Worm (Caenorhabditis elegans) whole organism, L1 larva: Measurements from ENCODE around the gene fipr-7.

Experiments
- blmp-1 ChIP-seq: fragments of 150-350 bp; optimal IDR thresholded peaks from 2 replicates; lab custom pipeline; 2014; ENCODE audit warnings: missing biosample characterization, missing genetic modification characterization
- elt-3 ChIP-seq, 6 experiments: fragments of 150-350 bp in 1 of 6; sonication (generic microtip); optimal IDR thresholded peaks; 2 replicates each; lab custom pipeline; 2017 to 2018; ENCODE audit warnings: missing biosample characterization in 6 of 6, missing genetic modification characterization in 6 of 6, inconsistent platforms in 1 of 6
- nhr-28 ChIP-seq: fragments of 150-350 bp; optimal IDR thresholded peaks from 2 replicates; lab custom pipeline; 2014; ENCODE audit warnings: missing biosample characterization, missing genetic modification characterization
- rnt-1 ChIP-seq: sonication (generic microtip); optimal IDR thresholded peaks from 2 replicates; lab custom pipeline; 2016; ENCODE audit warnings: mild to moderate bottlenecking, missing genetic modification characterization, moderate library complexity, missing compliant biosample characterization
- skn-1 ChIP-seq: fragments of 150-350 bp; optimal IDR thresholded peaks from 2 replicates; lab custom pipeline; 2014; ENCODE audit warnings: missing biosample characterization, missing genetic modification characterization
- zag-1 ChIP-seq: fragments of 150-350 bp; optimal IDR thresholded peaks from 2 replicates; lab custom pipeline; 2014; ENCODE audit warnings: missing biosample characterization, missing genetic modification characterization

DNA sequence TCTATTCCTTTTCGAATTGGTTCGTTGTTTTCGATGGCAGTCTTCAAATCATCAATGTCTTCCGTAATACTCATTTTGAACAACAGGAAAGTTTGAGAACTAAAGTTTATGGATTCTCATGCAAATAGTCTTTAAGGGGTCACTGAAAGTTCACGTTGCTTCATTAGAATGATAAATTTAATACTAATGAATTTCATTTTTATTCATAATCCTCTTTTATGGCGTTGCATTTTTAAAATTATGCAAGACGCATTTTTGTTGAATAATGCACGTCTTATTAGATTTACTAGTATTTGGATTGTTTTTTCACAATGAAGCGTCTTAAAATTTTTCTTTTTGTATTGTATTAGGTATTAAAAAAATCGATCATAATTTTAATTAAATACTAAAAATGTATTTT, 13.5 kb downstream of the fipr-7 start, which contains the start of gene C12D8.9:
- TF ChIP-seq rnt-1 (tag; lab: Kevin White, UChicago): no peak
- TF ChIP-seq zag-1 (tag; lab: Kevin White, UChicago): no peak
- no peak for TF ChIP-seq skn-1 (tag; lab: Kevin White, UChicago)
- TF ChIP-seq nhr-28 (tag; lab: Kevin White, UChicago): no peak
- TF ChIP-seq elt-3 (tag; optimal IDR thresholded peaks at IDR 0.05; lab: Kevin White, UChicago): no peak
- no peak for TF ChIP-seq blmp-1 (tag; lab: Kevin White, UChicago)
